Worm (Caenorhabditis elegans) whole organism, L1 larva: ENCODE results near the gene srw-11.

ENCODE experiments used
- C04F5.9 ChIP-seq: sonication (generic microtip); optimal IDR thresholded peaks from 2 replicates; lab custom pipeline; 2016; ENCODE audit warnings: missing genetic modification characterization, missing compliant biosample characterization
- C16A3.4 ChIP-seq: fragments of 150-350 bp; optimal IDR thresholded peaks from 2 replicates; lab custom pipeline; 2014; ENCODE audit warnings: missing biosample characterization, missing genetic modification characterization
- C34B4.2 ChIP-seq: sonication (generic microtip); optimal IDR thresholded peaks from 2 replicates; lab custom pipeline; 2017; ENCODE audit warnings: mild to moderate bottlenecking, missing genetic modification characterization, missing compliant biosample characterization
- F16B12.6 ChIP-seq: fragments of 150-350 bp; optimal IDR thresholded peaks from 2 replicates; lab custom pipeline; 2014; ENCODE audit warnings: missing biosample characterization, missing genetic modification characterization
- aha-1 ChIP-seq: fragments of 150-350 bp; optimal IDR thresholded peaks from 2 replicates; lab custom pipeline; 2014; ENCODE audit warnings: missing biosample characterization, missing genetic modification characterization
- alr-1 ChIP-seq: fragments of 200-800 bp; sonication (Bioruptor generic); optimal IDR thresholded peaks from 2 replicates; lab custom pipeline; 2018; ENCODE audit warnings: borderline replicate concordance, mild to moderate bottlenecking, missing genetic modification characterization, missing compliant biosample characterization
- aly-2 ChIP-seq: fragments of 150-350 bp; optimal IDR thresholded peaks from 2 replicates; lab custom pipeline; 2014; ENCODE audit warnings: missing biosample characterization, missing genetic modification characterization
- blmp-1 ChIP-seq: fragments of 150-350 bp; optimal IDR thresholded peaks from 2 replicates; lab custom pipeline; 2014; ENCODE audit warnings: missing biosample characterization, missing genetic modification characterization
- ceh-82 ChIP-seq, 3 experiments: fragments of 150-350 bp in 1 of 3; sonication (generic microtip) in 2 of 3; optimal IDR thresholded peaks; 2 replicates each; lab custom pipeline; 2014 to 2017; ENCODE audit warnings: missing biosample characterization in 3 of 3, missing genetic modification characterization in 3 of 3
- ceh-90 ChIP-seq: sonication (generic microtip); optimal IDR thresholded peaks from 2 replicates; lab custom pipeline; 2016; ENCODE audit warnings: missing genetic modification characterization, missing compliant biosample characterization
- ces-1 ChIP-seq: fragments of 150-350 bp; optimal IDR thresholded peaks from 2 replicates; lab custom pipeline; 2014; ENCODE audit warnings: missing biosample characterization, missing genetic modification reagents, missing genetic modification characterization
- dsc-1 ChIP-seq: sonication (generic microtip); optimal IDR thresholded peaks from 2 replicates; lab custom pipeline; 2016; ENCODE audit warnings: mild to moderate bottlenecking, missing genetic modification characterization, missing compliant biosample characterization
- efl-3 ChIP-seq: fragments of 200-800 bp; sonication (Bioruptor generic); optimal IDR thresholded peaks from 2 replicates; lab custom pipeline; 2018; ENCODE audit warnings: mild to moderate bottlenecking, missing genetic modification characterization, missing compliant biosample characterization
- egl-13 ChIP-seq: sonication (generic microtip); optimal IDR thresholded peaks from 2 replicates; lab custom pipeline; 2016; ENCODE audit warnings: missing genotype, missing genetic modification reagents, missing genetic modification characterization, missing compliant biosample characterization
- egl-27 ChIP-seq, 2 experiments: fragments of 150-350 bp in 1 of 2; sonication (generic microtip); optimal IDR thresholded peaks; 3 replicates each; lab custom pipeline; 2017 to 2018; ENCODE audit warnings: missing biosample characterization in 2 of 2, missing genetic modification characterization in 2 of 2, missing genetic modification reagents in 2 of 2
- elt-2 ChIP-seq: sonication (generic microtip); optimal IDR thresholded peaks from 2 replicates; lab custom pipeline; 2016; ENCODE audit warnings: missing genetic modification characterization, mild to moderate bottlenecking, inconsistent platforms, missing compliant biosample characterization, missing genetic modification reagents
- ets-5 ChIP-seq: fragments of 200-800 bp; sonication (Bioruptor generic); IDR thresholded peaks from 2 replicates; pipeline ENCODE4 v1.3.6; 2022; ENCODE audit warnings: missing genetic modification characterization, missing compliant biosample characterization
- fkh-10 ChIP-seq: sonication (generic microtip); optimal IDR thresholded peaks from 2 replicates; lab custom pipeline; 2017; ENCODE audit warnings: missing biosample characterization, missing genetic modification reagents, missing genetic modification characterization
- fkh-4 ChIP-seq: sonication (generic microtip); optimal IDR thresholded peaks from 2 replicates; lab custom pipeline; 2016; ENCODE audit warnings: missing compliant biosample characterization, missing genetic modification characterization, borderline replicate concordance
- irx-1 ChIP-seq: sonication (generic microtip); optimal IDR thresholded peaks from 2 replicates; lab custom pipeline; 2016; ENCODE audit warnings: missing genetic modification characterization, missing compliant biosample characterization
- isw-1 ChIP-seq: fragments of 200-800 bp; sonication (Bioruptor generic); IDR thresholded peaks from 2 replicates; pipeline ENCODE4 v1.3.6; 2022; ENCODE audit warnings: missing genetic modification characterization, missing compliant biosample characterization
- lin-14 ChIP-seq: fragments of 200-800 bp; sonication (Bioruptor generic); optimal IDR thresholded peaks from 2 replicates; lab custom pipeline; 2018; ENCODE audit warnings: mild to moderate bottlenecking, missing genetic modification characterization, moderate library complexity, missing compliant biosample characterization
- lin-35 ChIP-seq, 2 experiments: fragments of 150-350 bp; optimal IDR thresholded peaks; 2 replicates each; lab custom pipeline; 2014; ENCODE audit warnings: missing biosample characterization in 2 of 2, missing genetic modification characterization in 2 of 2, missing genetic modification reagents in 2 of 2
- lin-39 ChIP-seq: fragments of 150-350 bp; optimal IDR thresholded peaks from 2 replicates; lab custom pipeline; 2014; ENCODE audit warnings: missing biosample characterization, missing genetic modification reagents, missing genetic modification characterization
- lir-3 ChIP-seq: sonication (generic microtip); optimal IDR thresholded peaks from 2 replicates; lab custom pipeline; 2016; ENCODE audit warnings: mild to moderate bottlenecking, missing genetic modification characterization, moderate library complexity, missing compliant biosample characterization; ENCODE audit not compliant: poor library complexity
- mep-1 ChIP-seq: fragments of 150-350 bp; optimal IDR thresholded peaks from 2 replicates; lab custom pipeline; 2014; ENCODE audit warnings: missing biosample characterization, missing genetic modification characterization
- nhr-11 ChIP-seq: fragments of 150-350 bp; optimal IDR thresholded peaks from 2 replicates; lab custom pipeline; 2014; ENCODE audit warnings: missing biosample characterization, missing genetic modification characterization
- nhr-12 ChIP-seq: sonication (generic microtip); optimal IDR thresholded peaks from 2 replicates; lab custom pipeline; 2017; ENCODE audit warnings: missing biosample characterization, missing genetic modification characterization
- nhr-20 ChIP-seq: sonication (generic microtip); optimal IDR thresholded peaks from 2 replicates; lab custom pipeline; 2016; ENCODE audit warnings: mild to moderate bottlenecking, missing genetic modification characterization, missing compliant biosample characterization
- nhr-237 ChIP-seq: fragments of 150-350 bp; optimal IDR thresholded peaks from 2 replicates; lab custom pipeline; 2014; ENCODE audit warnings: missing biosample characterization, missing genetic modification characterization
- nhr-28 ChIP-seq: fragments of 150-350 bp; optimal IDR thresholded peaks from 2 replicates; lab custom pipeline; 2014; ENCODE audit warnings: missing biosample characterization, missing genetic modification characterization
- nhr-71 ChIP-seq: sonication (generic microtip); optimal IDR thresholded peaks from 2 replicates; lab custom pipeline; 2016; ENCODE audit warnings: mild to moderate bottlenecking, missing genetic modification characterization, moderate library complexity, missing compliant biosample characterization
- nhr-76 ChIP-seq: sonication (generic microtip); optimal IDR thresholded peaks from 2 replicates; lab custom pipeline; 2017; ENCODE audit warnings: missing biosample characterization, missing genetic modification characterization
- nhr-84 ChIP-seq: sonication (generic microtip); optimal IDR thresholded peaks from 2 replicates; lab custom pipeline; 2017; ENCODE audit warnings: missing biosample characterization, missing genetic modification characterization
- nhr-85 ChIP-seq: sonication (generic microtip); peaks from one replicate; lab custom pipeline; 2016; ENCODE audit warnings: missing genetic modification characterization, inconsistent platforms, missing compliant biosample characterization
- nhr-90 ChIP-seq: sonication (generic microtip); optimal IDR thresholded peaks from 2 replicates; lab custom pipeline; 2016; ENCODE audit warnings: mild to moderate bottlenecking, missing genetic modification characterization, missing compliant biosample characterization; ENCODE audit not compliant: poor library complexity
- pax-3 ChIP-seq: fragments of 200-800 bp; sonication (Bioruptor generic); optimal IDR thresholded peaks from 2 replicates; lab custom pipeline; 2018; ENCODE audit warnings: mild to moderate bottlenecking, missing genetic modification characterization, moderate library complexity, missing compliant biosample characterization
- pqm-1 ChIP-seq: sonication (generic microtip); optimal IDR thresholded peaks from 3 replicates; lab custom pipeline; 2017; ENCODE audit warnings: missing biosample characterization, missing genetic modification characterization
- skn-1 ChIP-seq: fragments of 150-350 bp; optimal IDR thresholded peaks from 2 replicates; lab custom pipeline; 2014; ENCODE audit warnings: missing biosample characterization, missing genetic modification characterization
- snu-23 ChIP-seq: sonication (generic microtip); optimal IDR thresholded peaks from 2 replicates; lab custom pipeline; 2016; ENCODE audit warnings: missing genetic modification characterization, missing compliant biosample characterization
- sox-4 ChIP-seq: sonication (generic microtip); optimal IDR thresholded peaks from 2 replicates; lab custom pipeline; 2016; ENCODE audit warnings: missing genetic modification characterization, missing compliant biosample characterization
- sptf-1 ChIP-seq: fragments of 150-350 bp; optimal IDR thresholded peaks from 2 replicates; lab custom pipeline; 2014; ENCODE audit warnings: missing biosample characterization, missing genetic modification characterization
- sup-37 ChIP-seq: fragments of 200-800 bp; sonication (Bioruptor generic); optimal IDR thresholded peaks from 2 replicates; lab custom pipeline; 2018; ENCODE audit warnings: mild to moderate bottlenecking, missing genetic modification characterization, missing compliant biosample characterization
- swsn-7 ChIP-seq: sonication (generic microtip); optimal IDR thresholded peaks from 2 replicates; lab custom pipeline; 2016; ENCODE audit warnings: missing genetic modification characterization, missing compliant biosample characterization
- tbx-2 ChIP-seq: sonication (generic microtip); optimal IDR thresholded peaks from 2 replicates; lab custom pipeline; 2016; ENCODE audit warnings: missing genetic modification characterization, missing compliant biosample characterization
- tlp-1 ChIP-seq: fragments of 150-350 bp; optimal IDR thresholded peaks from 2 replicates; lab custom pipeline; 2014; ENCODE audit warnings: missing biosample characterization, missing genetic modification characterization
- unc-130 ChIP-seq: fragments of 150-350 bp; optimal IDR thresholded peaks from 2 replicates; lab custom pipeline; 2017; ENCODE audit warnings: missing biosample characterization, missing genetic modification characterization, inconsistent platforms
- unc-62 ChIP-seq: fragments of 150-350 bp; optimal IDR thresholded peaks from 2 replicates; lab custom pipeline; 2014; ENCODE audit warnings: missing biosample characterization, missing genetic modification reagents, missing genetic modification characterization
- unc-86 ChIP-seq: sonication (generic microtip); optimal IDR thresholded peaks from 2 replicates; lab custom pipeline; 2016; ENCODE audit warnings: missing genetic modification characterization, missing compliant biosample characterization
- vab-15 ChIP-seq: sonication (generic microtip); optimal IDR thresholded peaks from 2 replicates; lab custom pipeline; 2017; ENCODE audit warnings: missing genotype, mild to moderate bottlenecking, missing genetic modification characterization, missing compliant biosample characterization
- xbp-1 ChIP-seq: sonication (generic microtip); optimal IDR thresholded peaks from 2 replicates; lab custom pipeline; 2016; ENCODE audit warnings: missing genetic modification characterization, missing compliant biosample characterization
- zag-1 ChIP-seq: fragments of 150-350 bp; optimal IDR thresholded peaks from 2 replicates; lab custom pipeline; 2014; ENCODE audit warnings: missing biosample characterization, missing genetic modification characterization
- zip-4 ChIP-seq: fragments of 200-800 bp; sonication (Bioruptor generic); optimal IDR thresholded peaks from 2 replicates; lab custom pipeline; 2018; ENCODE audit warnings: mild to moderate bottlenecking, missing genetic modification characterization, moderate library complexity, missing compliant biosample characterization
- ztf-11 ChIP-seq, 2 experiments: sonication (generic microtip); optimal IDR thresholded peaks; 2 replicates each; lab custom pipeline; 2016 to 2017; ENCODE audit warnings: missing genetic modification characterization in 2 of 2, missing biosample characterization in 1 of 2, missing compliant biosample characterization in 1 of 2

Gene srw-11

ce11 chrV:15189567-15189966, 50.5 kb downstream of the srw-11 start, which contains the start of gene cyn-3 (continued):
- TF ChIP-seq ceh-90 (tag; lab: Kevin White, UChicago) = no peak
- TF ChIP-seq zip-4 = peak; percentile 52
- TF ChIP-seq tbx-2 (tag; lab: Kevin White, UChicago) = peak; percentile 94
- peak; percentile 73 for TF ChIP-seq sox-4 (tag; lab: Kevin White, UChicago)
- TF ChIP-seq fkh-10 = peak; percentile 56
- no peak for TF ChIP-seq nhr-84 (tag; lab: Kevin White, UChicago)
- peak; percentile 95 for TF ChIP-seq C16A3.4
- TF ChIP-seq skn-1 (tag; lab: Kevin White, UChicago) = peak; percentile 90
- peak; percentile 64 for TF ChIP-seq lir-3
- TF ChIP-seq aly-2 (tag; lab: Kevin White, UChicago) = peak; percentile 83
- TF ChIP-seq nhr-28 = no peak
- TF ChIP-seq lin-39 (tag; lab: Kevin White, UChicago) = peak; percentile 86
- TF ChIP-seq swsn-7 = peak; percentile 90
- no peak for TF ChIP-seq pqm-1 (tag; lab: Kevin White, UChicago)
- TF ChIP-seq nhr-71 (tag; lab: Kevin White, UChicago) = peak; percentile 95
- TF ChIP-seq ets-5 (GFP tag; lab: Robert Waterston, UW) = no peak
- peak; percentile 56 for TF ChIP-seq aha-1 (tag; lab: Kevin White, UChicago)
- no peak for TF ChIP-seq egl-27 (tag; optimal IDR thresholded peaks at IDR 0.05; lab: Kevin White, UChicago)
- peak in 1 of 2 experiments; percentile 17 for TF ChIP-seq ztf-11 (tag; optimal IDR thresholded peaks at IDR 0.05; lab: Kevin White, UChicago)
- peak; percentile 32 for TF ChIP-seq sup-37 (GFP tag; lab: Kevin White, UChicago)
- peak; percentile 93 for TF ChIP-seq nhr-20 (tag; lab: Kevin White, UChicago)
- TF ChIP-seq ceh-82 (tag; optimal IDR thresholded peaks at IDR 0.05; lab: Kevin White, UChicago) = peak; percentile 80 to 95 (median 81)
- peak; percentile 91 for TF ChIP-seq blmp-1 (tag; lab: Kevin White, UChicago)
- peak; percentile 85 for TF ChIP-seq nhr-90 (tag; lab: Kevin White, UChicago)
- TF ChIP-seq lin-35 (GFP tag; optimal IDR thresholded peaks at IDR 0.05; lab: Kevin White, UChicago) = peak; percentile 100
- peak; percentile 88 for TF ChIP-seq dsc-1
- peak; percentile 74 for TF ChIP-seq F16B12.6 (tag; lab: Kevin White, UChicago)
- peak; percentile 96 for TF ChIP-seq snu-23 (GFP tag; lab: Kevin White, UChicago)
- peak; percentile 31 for TF ChIP-seq fkh-4 (tag; lab: Kevin White, UChicago)
- peak; percentile 57 for TF ChIP-seq vab-15 (tag; lab: Kevin White, UChicago)
- TF ChIP-seq zag-1 (tag; lab: Kevin White, UChicago) = no peak
- TF ChIP-seq sptf-1 (tag; lab: Kevin White, UChicago) = no peak
- peak; percentile 92 for TF ChIP-seq pax-3 (tag; lab: Kevin White, UChicago)
- TF ChIP-seq egl-13 (tag; lab: Kevin White, UChicago) = peak; percentile 79
- TF ChIP-seq lin-14 (GFP tag; lab: Kevin White, UChicago) = peak; percentile 92
- TF ChIP-seq ces-1 (GFP tag; lab: Kevin White, UChicago) = no peak
- TF ChIP-seq C04F5.9 = no peak
- peak; percentile 92 for TF ChIP-seq mep-1 (tag; lab: Kevin White, UChicago)
- TF ChIP-seq nhr-85 (tag; lab: Kevin White, UChicago) = peak; percentile 95
- TF ChIP-seq unc-86 (tag; lab: Kevin White, UChicago) = peak; percentile 90
- TF ChIP-seq nhr-76 = no peak
- TF ChIP-seq nhr-237 (tag; lab: Kevin White, UChicago) = peak; percentile 77
- TF ChIP-seq unc-62 (GFP tag; lab: Kevin White, UChicago) = no peak
- TF ChIP-seq nhr-11 = peak; percentile 50
- TF ChIP-seq nhr-12 (tag; lab: Kevin White, UChicago) = no peak
- TF ChIP-seq irx-1 (tag; lab: Kevin White, UChicago) = peak; percentile 83
- TF ChIP-seq unc-130 = peak; percentile 83
- no peak for TF ChIP-seq alr-1 (tag; lab: Kevin White, UChicago)
- TF ChIP-seq tlp-1 (tag; lab: Kevin White, UChicago) = no peak
- peak; percentile 91 for TF ChIP-seq isw-1 (GFP tag; lab: Robert Waterston, UW)
- TF ChIP-seq elt-2 (tag; lab: Kevin White, UChicago) = peak; percentile 37
- TF ChIP-seq xbp-1 (tag; lab: Kevin White, UChicago) = peak; percentile 92
- no peak for TF ChIP-seq C34B4.2 (tag; lab: Kevin White, UChicago)
- no peak for TF ChIP-seq efl-3 (GFP tag; lab: Kevin White, UChicago)
